Worm (Caenorhabditis elegans) whole organism, L2 larva: ENCODE measurements around the gene F14B8.6.
"Not testable (repeated sequence)": the region's sequence is repeated elsewhere in the genome, so short reads cannot be mapped to it uniquely, and the experiment has no call there.

Experiments
- Y55F3AM.14 ChIP-seq: fragments of 200-800 bp; sonication (Bioruptor generic); optimal IDR thresholded peaks from 2 replicates; lab custom pipeline; 2018; ENCODE audit warnings: mild to moderate bottlenecking, missing genetic modification characterization, missing compliant biosample characterization
- ZK546.5 ChIP-seq: sonication (generic microtip); optimal IDR thresholded peaks from 2 replicates; lab custom pipeline; 2017; ENCODE audit warnings: missing biosample characterization, missing genetic modification characterization
- ama-1 ChIP-seq: fragments of 150-350 bp; optimal IDR thresholded peaks from 2 replicates; lab custom pipeline; 2018; ENCODE audit warnings: inconsistent platforms
- crh-2 ChIP-seq: sonication (generic microtip); optimal IDR thresholded peaks from 2 replicates; lab custom pipeline; 2017; ENCODE audit warnings: missing biosample characterization, missing genetic modification characterization
- dmd-4 ChIP-seq: sonication (generic microtip); optimal IDR thresholded peaks from 2 replicates; lab custom pipeline; 2017; ENCODE audit warnings: missing biosample characterization, missing genetic modification characterization
- fos-1 ChIP-seq: fragments of 150-350 bp; optimal IDR thresholded peaks from 2 replicates; lab custom pipeline; 2014; ENCODE audit warnings: missing biosample characterization, missing genetic modification characterization
- lin-11 ChIP-seq: fragments of 150-350 bp; sonication (generic microtip); optimal IDR thresholded peaks from 2 replicates; lab custom pipeline; 2014; ENCODE audit warnings: missing biosample characterization, missing genetic modification characterization, inconsistent platforms, mixed read lengths
- mbf-1 ChIP-seq: sonication (generic microtip); optimal IDR thresholded peaks from 2 replicates; lab custom pipeline; 2017; ENCODE audit warnings: missing biosample characterization, missing genetic modification characterization
- nhr-11 ChIP-seq: fragments of 150-350 bp; optimal IDR thresholded peaks from 2 replicates; lab custom pipeline; 2014; ENCODE audit warnings: missing biosample characterization, missing genetic modification characterization
- nhr-25 ChIP-seq: fragments of 150-350 bp; sonication (generic microtip); optimal IDR thresholded peaks from 3 replicates; lab custom pipeline; 2014; ENCODE audit warnings: missing biosample characterization, missing genetic modification characterization
- peb-1 ChIP-seq: fragments of 150-350 bp; optimal IDR thresholded peaks from 2 replicates; lab custom pipeline; 2014; ENCODE audit warnings: missing biosample characterization, missing genetic modification characterization
- sem-4 ChIP-seq: fragments of 150-350 bp; optimal IDR thresholded peaks from 2 replicates; lab custom pipeline; 2014; ENCODE audit warnings: missing biosample characterization, missing genetic modification reagents, missing genetic modification characterization
- ztf-4 ChIP-seq: fragments of 150-350 bp; optimal IDR thresholded peaks from 2 replicates; lab custom pipeline; 2014; ENCODE audit warnings: missing biosample characterization, missing genetic modification characterization

F14B8.6 gene

ce11 chrX:6885227-6885853 lies 46.9 kb downstream of the F14B8.6 start, which contains the start of gene F41C6.7:
Gene F41C6.7 (minus strand): TSS chrX:6885277.
- peak; percentile 23 for TF ChIP-seq fos-1 (tag; lab: Kevin White, UChicago)
- TF ChIP-seq nhr-11 (tag; lab: Kevin White, UChicago) = no peak

ce11 chrX:6884439-6884838 lies 47.8 kb downstream of the F14B8.6 start:
- TF ChIP-seq ZK546.5 (tag; lab: Kevin White, UChicago) (no peak), sem-4 (no peak), peb-1 (tag; lab: Kevin White, UChicago) (no peak), nhr-25 (tag; lab: Kevin White, UChicago) (no peak), dmd-4 (tag; lab: Kevin White, UChicago) (no peak), Y55F3AM.14 (GFP tag; lab: Kevin White, UChicago) (no peak), lin-11 (tag; lab: Kevin White, UChicago) (no peak), mbf-1 (tag; lab: Kevin White, UChicago) (no peak), ama-1 (lab: Kevin White, UChicago) (no peak)
- TF ChIP-seq, all 48 proteins: peak for 0

DNA sequence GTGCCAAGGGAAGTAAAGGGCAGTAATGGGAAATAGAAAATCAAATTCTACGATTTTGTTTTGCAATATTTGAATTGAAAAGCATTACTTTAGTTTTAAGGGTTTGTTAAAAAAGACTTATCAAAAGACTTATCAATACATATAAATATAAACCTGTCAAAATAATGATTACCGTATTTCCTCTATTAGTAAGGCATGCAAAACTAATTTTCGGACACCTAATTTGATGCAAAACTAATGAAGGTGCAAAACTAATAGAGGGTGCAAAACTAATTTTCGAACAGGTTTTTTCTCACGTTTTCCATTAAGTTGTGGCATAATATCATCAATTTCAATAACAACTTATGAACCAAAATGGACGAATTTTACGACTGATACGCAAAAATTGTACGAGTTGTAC lies 50.4 kb downstream of the F14B8.6 start, which contains the start of gene F41C6.6:
Gene F41C6.6 (minus strand): TSS at position 101 of the 400 bp plus-strand sequence.
- not testable (repeated sequence) for TF ChIP-seq ztf-4, ZK546.5, crh-2 (tag; lab: Kevin White, UChicago)
